Fruit fly (Drosophila melanogaster): ENCODE measurements around the gene CG5162.
A peak's percentile ranks its signal among the peaks of the same experiment; 100 is the strongest.

CG5162 gene

DNA sequence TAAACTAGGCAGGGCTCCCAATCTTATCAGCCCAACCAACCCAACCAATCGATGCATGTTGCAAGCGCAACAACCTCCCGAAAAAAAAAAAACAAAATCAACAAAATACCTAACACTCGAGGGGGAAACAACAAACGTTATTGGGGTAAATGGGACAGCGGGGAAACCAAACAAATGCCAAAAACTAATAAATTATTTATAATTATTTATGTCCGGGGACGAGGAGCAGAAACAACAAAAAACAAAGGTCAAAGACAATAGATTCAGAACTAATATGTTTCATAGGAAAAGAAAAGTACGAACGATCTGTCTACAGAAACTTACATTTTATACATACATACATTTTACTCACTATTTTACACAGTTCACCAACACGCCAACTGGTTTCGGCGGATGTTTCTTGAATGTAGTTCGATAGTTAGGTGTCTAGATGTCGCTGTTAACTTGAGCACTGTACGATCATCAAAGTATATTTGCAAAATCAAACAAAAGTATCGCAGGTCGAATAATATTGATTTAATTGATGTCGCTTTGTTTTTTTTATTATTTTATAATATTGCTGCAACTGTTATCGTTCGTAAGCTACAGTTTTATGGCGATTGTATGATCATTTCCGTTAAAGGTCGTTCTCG lies 39.4 kb upstream of the CG5162 start (continued):
- TF ChIP-seq CG34422 (GFP tag; IDR thresholded peaks at IDR 0.05) (no peak), CG10959 (GFP tag; IDR thresholded peaks at IDR 0.05) (no peak), unc-4 (GFP tag; IDR thresholded peaks at IDR 0.05; ENCODE audit: partially characterized antibody) (no peak), CG13624 (GFP tag; optimal IDR thresholded peaks at IDR 0.05) (no peak), zen (tag; optimal IDR thresholded peaks at IDR 0.05) (peak; percentile 7), CG8944 (GFP tag; optimal IDR thresholded peaks at IDR 0.05) (peak; percentile 33), danr (GFP tag; IDR thresholded peaks at IDR 0.05) (no peak), Lim3 (GFP tag; IDR thresholded peaks at IDR 0.05) (no peak), CG11504 (tag; optimal IDR thresholded peaks at IDR 0.05) (peak; percentile 69), odd (GFP tag; optimal IDR thresholded peaks at IDR 0.05) (no peak), Trl (optimal IDR thresholded peaks at IDR 0.05) (no peak), Trl (GFP tag; optimal IDR thresholded peaks at IDR 0.05) (no peak), cato (GFP tag; optimal IDR thresholded peaks at IDR 0.05; ENCODE audit: borderline replicate concordance) (no peak), org-1 (GFP tag; optimal IDR thresholded peaks at IDR 0.05) (no peak), jigr1 (GFP tag; IDR thresholded peaks at IDR 0.05) (no peak), Dp (GFP tag; optimal IDR thresholded peaks at IDR 0.05) (no peak), CG3163 (GFP tag; optimal IDR thresholded peaks at IDR 0.05) (no peak), CG14050 (GFP tag; IDR thresholded peaks at IDR 0.05) (no peak), crc (GFP tag; optimal IDR thresholded peaks at IDR 0.05) (no peak), prd (optimal IDR thresholded peaks at IDR 0.05) (no peak), prd (GFP tag; IDR thresholded peaks at IDR 0.05) (no peak), CG6272 (GFP tag; IDR thresholded peaks at IDR 0.05) (no peak), en (GFP tag; optimal IDR thresholded peaks at IDR 0.05) (no peak), pzg (GFP tag; optimal IDR thresholded peaks at IDR 0.05) (peak; percentile 0), CG5180 (GFP tag; optimal IDR thresholded peaks at IDR 0.05) (no peak), CG10274 (GFP tag; optimal IDR thresholded peaks at IDR 0.05) (no peak), CG4730 (GFP tag; IDR thresholded peaks at IDR 0.05) (no peak), Fer3 (tag; optimal IDR thresholded peaks at IDR 0.05) (no peak), NC2α (GFP tag; optimal IDR thresholded peaks at IDR 0.05) (no peak), CG10147 (GFP tag; optimal IDR thresholded peaks at IDR 0.05) (no peak), gsb-n (tag; optimal IDR thresholded peaks at IDR 0.05) (no peak), Chrac-16 (GFP tag; optimal IDR thresholded peaks at IDR 0.05) (peak; percentile 35), nerfin-2 (GFP tag; IDR thresholded peaks at IDR 0.05; ENCODE audit: partially characterized antibody) (no peak), CG12299 (tag; optimal IDR thresholded peaks at IDR 0.05) (no peak), ERR (GFP tag; optimal IDR thresholded peaks at IDR 0.05) (no peak), CG10209 (GFP tag; optimal IDR thresholded peaks at IDR 0.05) (peak; percentile 32), CG18764 (GFP tag; optimal IDR thresholded peaks at IDR 0.05) (no peak), nmo (GFP tag; optimal IDR thresholded peaks at IDR 0.05) (peak; percentile 13), tna (GFP tag; IDR thresholded peaks at IDR 0.05; ENCODE audit: partially characterized antibody) (no peak), CrebB (tag; optimal IDR thresholded peaks at IDR 0.05) (no peak), Taf1 (GFP tag; IDR thresholded peaks at IDR 0.05) (no peak), GATAe (GFP tag; conservative IDR thresholded peaks at IDR 0.05) (no peak), Mes4 (GFP tag; optimal IDR thresholded peaks at IDR 0.05) (no peak), tin (GFP tag; optimal IDR thresholded peaks at IDR 0.05) (peak; percentile 21), CG32532 (GFP tag; IDR thresholded peaks at IDR 0.05) (peak; percentile 74), scrt (GFP tag; optimal IDR thresholded peaks at IDR 0.05) (no peak), CG15479 (GFP tag; optimal IDR thresholded peaks at IDR 0.05) (no peak), vvl (GFP tag; IDR thresholded peaks at IDR 0.05) (peak; percentile 43), tgo (GFP tag; IDR thresholded peaks at IDR 0.05) (no peak), da (GFP tag; optimal IDR thresholded peaks at IDR 0.05) (no peak), CG17829 (tag; optimal IDR thresholded peaks at IDR 0.05) (peak; percentile 27), CG17385 (GFP tag; optimal IDR thresholded peaks at IDR 0.05) (no peak)
